Worm (Caenorhabditis elegans) whole organism, L1 larva: ENCODE measurements around the gene str-206.

Source experiments
- C04F5.9 ChIP-seq: sonication (generic microtip); optimal IDR thresholded peaks from 2 replicates; lab custom pipeline; 2016; ENCODE audit warnings: missing genetic modification characterization, missing compliant biosample characterization
- Y116A8C.19 ChIP-seq: sonication (generic microtip); optimal IDR thresholded peaks from 2 replicates; lab custom pipeline; 2016; ENCODE audit warnings: missing compliant biosample characterization, missing genetic modification characterization, borderline replicate concordance
- aly-2 ChIP-seq: fragments of 150-350 bp; optimal IDR thresholded peaks from 2 replicates; lab custom pipeline; 2014; ENCODE audit warnings: missing biosample characterization, missing genetic modification characterization
- blmp-1 ChIP-seq: fragments of 150-350 bp; optimal IDR thresholded peaks from 2 replicates; lab custom pipeline; 2014; ENCODE audit warnings: missing biosample characterization, missing genetic modification characterization
- ceh-63 ChIP-seq: fragments of 200-800 bp; sonication (Bioruptor generic); optimal IDR thresholded peaks from 2 replicates; lab custom pipeline; 2018; ENCODE audit warnings: mild to moderate bottlenecking, missing genetic modification characterization, missing compliant biosample characterization
- ceh-82 ChIP-seq, 3 experiments: fragments of 150-350 bp in 1 of 3; sonication (generic microtip) in 2 of 3; optimal IDR thresholded peaks; 2 replicates each; lab custom pipeline; 2014 to 2017; ENCODE audit warnings: missing biosample characterization in 3 of 3, missing genetic modification characterization in 3 of 3
- ceh-90 ChIP-seq: sonication (generic microtip); optimal IDR thresholded peaks from 2 replicates; lab custom pipeline; 2016; ENCODE audit warnings: missing genetic modification characterization, missing compliant biosample characterization
- ces-1 ChIP-seq: fragments of 150-350 bp; optimal IDR thresholded peaks from 2 replicates; lab custom pipeline; 2014; ENCODE audit warnings: missing biosample characterization, missing genetic modification reagents, missing genetic modification characterization
- dpl-1 ChIP-seq, 3 experiments: fragments of 150-350 bp in 2 of 3; sonication (generic microtip) in 1 of 3; optimal IDR thresholded peaks; 2 replicates each; lab custom pipeline; 2014 to 2017; ENCODE audit warnings: missing biosample characterization in 3 of 3, missing genetic modification characterization in 3 of 3, missing genetic modification reagents in 3 of 3
- efl-1 ChIP-seq, 4 experiments: fragments of 150-350 bp; optimal IDR thresholded peaks in 3 of 4; peaks in 1 of 4; 1 replicate in 1 of 4; 2 replicates in 3 of 4; lab custom pipeline; 2014; ENCODE audit warnings: missing biosample characterization in 2 of 4, missing genetic modification characterization in 2 of 4, missing genetic modification reagents in 2 of 4
- egl-13 ChIP-seq: sonication (generic microtip); optimal IDR thresholded peaks from 2 replicates; lab custom pipeline; 2016; ENCODE audit warnings: missing genotype, missing genetic modification reagents, missing genetic modification characterization, missing compliant biosample characterization
- egl-27 ChIP-seq, 2 experiments: fragments of 150-350 bp in 1 of 2; sonication (generic microtip); optimal IDR thresholded peaks; 3 replicates each; lab custom pipeline; 2017 to 2018; ENCODE audit warnings: missing biosample characterization in 2 of 2, missing genetic modification characterization in 2 of 2, missing genetic modification reagents in 2 of 2
- elt-3 ChIP-seq, 6 experiments: fragments of 150-350 bp in 1 of 6; sonication (generic microtip); optimal IDR thresholded peaks; 2 replicates each; lab custom pipeline; 2017 to 2018; ENCODE audit warnings: missing biosample characterization in 6 of 6, missing genetic modification characterization in 6 of 6, inconsistent platforms in 1 of 6
- fkh-10 ChIP-seq: sonication (generic microtip); optimal IDR thresholded peaks from 2 replicates; lab custom pipeline; 2017; ENCODE audit warnings: missing biosample characterization, missing genetic modification reagents, missing genetic modification characterization
- fkh-4 ChIP-seq: sonication (generic microtip); optimal IDR thresholded peaks from 2 replicates; lab custom pipeline; 2016; ENCODE audit warnings: missing compliant biosample characterization, missing genetic modification characterization, borderline replicate concordance
- fkh-8 ChIP-seq: sonication (generic microtip); optimal IDR thresholded peaks from 2 replicates; lab custom pipeline; 2016; ENCODE audit warnings: mild to moderate bottlenecking, missing genetic modification characterization, missing compliant biosample characterization
- fos-1 ChIP-seq: fragments of 150-350 bp; optimal IDR thresholded peaks from 2 replicates; lab custom pipeline; 2014; ENCODE audit warnings: missing biosample characterization, missing genetic modification characterization
- hlh-17 ChIP-seq: fragments of 200-800 bp; sonication (Bioruptor generic); optimal IDR thresholded peaks from 2 replicates; lab custom pipeline; 2018; ENCODE audit warnings: missing genetic modification characterization, mild to moderate bottlenecking, missing compliant biosample characterization, moderate library complexity, borderline replicate concordance
- hlh-4 ChIP-seq: sonication (generic microtip); optimal IDR thresholded peaks from 2 replicates; lab custom pipeline; 2016; ENCODE audit warnings: mild to moderate bottlenecking, missing genetic modification characterization, missing compliant biosample characterization
- hpl-2 ChIP-seq: fragments of 150-350 bp; optimal IDR thresholded peaks from 2 replicates; lab custom pipeline; 2014; ENCODE audit warnings: missing biosample characterization, missing genetic modification reagents, missing genetic modification characterization
- irx-1 ChIP-seq: sonication (generic microtip); optimal IDR thresholded peaks from 2 replicates; lab custom pipeline; 2016; ENCODE audit warnings: missing genetic modification characterization, missing compliant biosample characterization
- isw-1 ChIP-seq: fragments of 200-800 bp; sonication (Bioruptor generic); IDR thresholded peaks from 2 replicates; pipeline ENCODE4 v1.3.6; 2022; ENCODE audit warnings: missing genetic modification characterization, missing compliant biosample characterization
- jun-1 ChIP-seq: fragments of 150-350 bp; optimal IDR thresholded peaks from 2 replicates; lab custom pipeline; 2014; ENCODE audit warnings: missing biosample characterization, missing genetic modification reagents, missing genetic modification characterization
- lin-13 ChIP-seq: fragments of 150-350 bp; optimal IDR thresholded peaks from 2 replicates; lab custom pipeline; 2014; ENCODE audit warnings: missing biosample characterization, missing genetic modification reagents, missing genetic modification characterization
- lin-14 ChIP-seq: fragments of 200-800 bp; sonication (Bioruptor generic); optimal IDR thresholded peaks from 2 replicates; lab custom pipeline; 2018; ENCODE audit warnings: mild to moderate bottlenecking, missing genetic modification characterization, moderate library complexity, missing compliant biosample characterization
- lin-15B ChIP-seq: fragments of 150-350 bp; sonication (generic microtip); optimal IDR thresholded peaks from 3 replicates; lab custom pipeline; 2014; ENCODE audit warnings: missing biosample characterization, missing genetic modification characterization
- lin-39 ChIP-seq: fragments of 150-350 bp; optimal IDR thresholded peaks from 2 replicates; lab custom pipeline; 2014; ENCODE audit warnings: missing biosample characterization, missing genetic modification reagents, missing genetic modification characterization
- lsy-2 ChIP-seq, 2 experiments: fragments of 150-350 bp; optimal IDR thresholded peaks; 2 replicates each; lab custom pipeline; 2014; ENCODE audit warnings: missing biosample characterization in 2 of 2, missing genetic modification characterization in 2 of 2
- mab-9 ChIP-seq: fragments of 200-800 bp; sonication (Bioruptor generic); IDR thresholded peaks from 2 replicates; pipeline ENCODE4 v1.3.6; 2022; ENCODE audit warnings: missing genetic modification reagents, missing genetic modification characterization, missing compliant biosample characterization
- mef-2 ChIP-seq: fragments of 150-350 bp; optimal IDR thresholded peaks from 2 replicates; lab custom pipeline; 2014; ENCODE audit warnings: missing biosample characterization, missing genetic modification characterization
- nhr-11 ChIP-seq: fragments of 150-350 bp; optimal IDR thresholded peaks from 2 replicates; lab custom pipeline; 2014; ENCODE audit warnings: missing biosample characterization, missing genetic modification characterization
- nhr-20 ChIP-seq: sonication (generic microtip); optimal IDR thresholded peaks from 2 replicates; lab custom pipeline; 2016; ENCODE audit warnings: mild to moderate bottlenecking, missing genetic modification characterization, missing compliant biosample characterization
- nhr-237 ChIP-seq: fragments of 150-350 bp; optimal IDR thresholded peaks from 2 replicates; lab custom pipeline; 2014; ENCODE audit warnings: missing biosample characterization, missing genetic modification characterization
- nhr-28 ChIP-seq: fragments of 150-350 bp; optimal IDR thresholded peaks from 2 replicates; lab custom pipeline; 2014; ENCODE audit warnings: missing biosample characterization, missing genetic modification characterization
- nhr-76 ChIP-seq: sonication (generic microtip); optimal IDR thresholded peaks from 2 replicates; lab custom pipeline; 2017; ENCODE audit warnings: missing biosample characterization, missing genetic modification characterization
- nhr-85 ChIP-seq: sonication (generic microtip); peaks from one replicate; lab custom pipeline; 2016; ENCODE audit warnings: missing genetic modification characterization, inconsistent platforms, missing compliant biosample characterization
- nhr-90 ChIP-seq: sonication (generic microtip); optimal IDR thresholded peaks from 2 replicates; lab custom pipeline; 2016; ENCODE audit warnings: mild to moderate bottlenecking, missing genetic modification characterization, missing compliant biosample characterization; ENCODE audit not compliant: poor library complexity
- pax-3 ChIP-seq: fragments of 200-800 bp; sonication (Bioruptor generic); optimal IDR thresholded peaks from 2 replicates; lab custom pipeline; 2018; ENCODE audit warnings: mild to moderate bottlenecking, missing genetic modification characterization, moderate library complexity, missing compliant biosample characterization
- rnt-1 ChIP-seq: sonication (generic microtip); optimal IDR thresholded peaks from 2 replicates; lab custom pipeline; 2016; ENCODE audit warnings: mild to moderate bottlenecking, missing genetic modification characterization, moderate library complexity, missing compliant biosample characterization
- sox-4 ChIP-seq: sonication (generic microtip); optimal IDR thresholded peaks from 2 replicates; lab custom pipeline; 2016; ENCODE audit warnings: missing genetic modification characterization, missing compliant biosample characterization
- sptf-1 ChIP-seq: fragments of 150-350 bp; optimal IDR thresholded peaks from 2 replicates; lab custom pipeline; 2014; ENCODE audit warnings: missing biosample characterization, missing genetic modification characterization
- sup-37 ChIP-seq: fragments of 200-800 bp; sonication (Bioruptor generic); optimal IDR thresholded peaks from 2 replicates; lab custom pipeline; 2018; ENCODE audit warnings: mild to moderate bottlenecking, missing genetic modification characterization, missing compliant biosample characterization
- swsn-7 ChIP-seq: sonication (generic microtip); optimal IDR thresholded peaks from 2 replicates; lab custom pipeline; 2016; ENCODE audit warnings: missing genetic modification characterization, missing compliant biosample characterization
- tbx-2 ChIP-seq: sonication (generic microtip); optimal IDR thresholded peaks from 2 replicates; lab custom pipeline; 2016; ENCODE audit warnings: missing genetic modification characterization, missing compliant biosample characterization
- tlp-1 ChIP-seq: fragments of 150-350 bp; optimal IDR thresholded peaks from 2 replicates; lab custom pipeline; 2014; ENCODE audit warnings: missing biosample characterization, missing genetic modification characterization
- unc-98 ChIP-seq: fragments of 200-800 bp; sonication (Bioruptor generic); IDR thresholded peaks from 2 replicates; pipeline ENCODE4 v1.3.6; 2022; ENCODE audit warnings: missing genetic modification characterization, missing compliant biosample characterization
- zag-1 ChIP-seq: fragments of 150-350 bp; optimal IDR thresholded peaks from 2 replicates; lab custom pipeline; 2014; ENCODE audit warnings: missing biosample characterization, missing genetic modification characterization
- zip-4 ChIP-seq: fragments of 200-800 bp; sonication (Bioruptor generic); optimal IDR thresholded peaks from 2 replicates; lab custom pipeline; 2018; ENCODE audit warnings: mild to moderate bottlenecking, missing genetic modification characterization, moderate library complexity, missing compliant biosample characterization
- ztf-11 ChIP-seq, 2 experiments: sonication (generic microtip); optimal IDR thresholded peaks; 2 replicates each; lab custom pipeline; 2016 to 2017; ENCODE audit warnings: missing genetic modification characterization in 2 of 2, missing biosample characterization in 1 of 2, missing compliant biosample characterization in 1 of 2
- ztf-4 ChIP-seq: fragments of 150-350 bp; optimal IDR thresholded peaks from 2 replicates; lab custom pipeline; 2014; ENCODE audit warnings: missing biosample characterization, missing genetic modification characterization

str-206 gene

DNA sequence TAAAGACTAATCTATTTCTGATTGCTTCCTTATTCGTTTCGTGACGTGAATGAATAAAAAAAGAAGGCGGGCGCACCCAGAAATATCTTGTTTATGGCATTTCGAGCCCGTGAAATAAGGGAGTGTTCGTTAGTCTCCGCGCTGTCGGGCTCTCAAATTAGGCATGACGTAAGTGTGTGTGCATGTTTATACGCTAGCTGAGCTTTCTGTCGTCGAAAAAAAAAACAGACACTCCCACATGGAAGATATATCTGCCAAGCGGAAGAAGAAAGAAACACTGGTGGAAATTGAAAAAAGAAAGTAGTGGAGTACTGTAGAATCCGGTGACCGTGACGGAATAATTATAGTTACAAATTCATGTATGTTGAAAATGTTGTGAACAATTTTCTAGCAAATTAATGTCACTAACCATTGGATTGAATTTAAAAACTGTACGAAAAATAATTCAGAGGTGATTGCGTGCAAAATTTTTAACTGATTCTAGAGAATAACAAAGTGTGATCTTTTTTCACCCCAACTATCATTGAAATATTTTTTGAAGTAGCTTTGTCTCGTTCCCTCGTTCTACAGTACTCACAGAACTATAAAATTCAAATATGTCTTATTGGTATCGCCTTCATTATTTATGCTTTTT lies 7.2 kb downstream of the str-206 start:
- TF ChIP-seq Y116A8C.19: no peak
- TF ChIP-seq sox-4: no peak
- no peak for TF ChIP-seq tbx-2 (tag; lab: Kevin White, UChicago)
- TF ChIP-seq blmp-1 (tag; lab: Kevin White, UChicago): no peak
- TF ChIP-seq dpl-1 (GFP tag; optimal IDR thresholded peaks at IDR 0.05; lab: Kevin White, UChicago): no peak
- no peak for TF ChIP-seq ceh-90
- no peak for TF ChIP-seq nhr-85 (tag; lab: Kevin White, UChicago)
- TF ChIP-seq hpl-2 (GFP tag; lab: Kevin White, UChicago): no peak
- TF ChIP-seq unc-98 (GFP tag; lab: Robert Waterston, UW): no peak
- no peak for TF ChIP-seq ztf-11 (tag; optimal IDR thresholded peaks at IDR 0.05; lab: Kevin White, UChicago)
- TF ChIP-seq jun-1 (tag; lab: Kevin White, UChicago): no peak
- no peak for TF ChIP-seq mef-2 (tag; lab: Kevin White, UChicago)
- no peak for TF ChIP-seq nhr-20
- TF ChIP-seq ceh-63 (GFP tag; lab: Kevin White, UChicago): peak; percentile 72
- no peak for TF ChIP-seq ceh-82 (tag; optimal IDR thresholded peaks at IDR 0.05; lab: Kevin White, UChicago)
- TF ChIP-seq sptf-1: no peak
- TF ChIP-seq egl-13 (tag; lab: Kevin White, UChicago): no peak
- peak; percentile 37 for TF ChIP-seq rnt-1 (tag; lab: Kevin White, UChicago)
- no peak for TF ChIP-seq egl-27 (tag; optimal IDR thresholded peaks at IDR 0.05; lab: Kevin White, UChicago)
- TF ChIP-seq nhr-76 (tag; lab: Kevin White, UChicago): no peak
- no peak for TF ChIP-seq nhr-11 (tag; lab: Kevin White, UChicago)
- TF ChIP-seq lsy-2 (tag; optimal IDR thresholded peaks at IDR 0.05; lab: Kevin White, UChicago): peak; percentile 18 to 42
- no peak for TF ChIP-seq efl-1 (optimal IDR thresholded peaks at IDR 0.05; lab: Kevin White, UChicago)
- peak in 1 of 2 experiments; percentile 73 for TF ChIP-seq efl-1 (GFP tag; optimal IDR thresholded peaks at IDR 0.05 in 1 of 2; lab: Kevin White, UChicago)
- peak; percentile 17 for TF ChIP-seq lin-13 (GFP tag; lab: Kevin White, UChicago)
- TF ChIP-seq irx-1 (tag; lab: Kevin White, UChicago): no peak
- peak; percentile 45 for TF ChIP-seq aly-2 (tag; lab: Kevin White, UChicago)
- TF ChIP-seq tlp-1: no peak
- no peak for TF ChIP-seq pax-3 (tag; lab: Kevin White, UChicago)
- 0 out of 2 replicates have a peak, but pooled peaks have one; percentile 24 for TF ChIP-seq mab-9
- TF ChIP-seq fos-1 (tag; lab: Kevin White, UChicago): no peak
- TF ChIP-seq fkh-4: no peak
- TF ChIP-seq isw-1: no peak
- no peak for TF ChIP-seq sup-37 (GFP tag; lab: Kevin White, UChicago)
- TF ChIP-seq zip-4 (GFP tag; lab: Kevin White, UChicago): no peak
- peak; percentile 4 for TF ChIP-seq nhr-90
- TF ChIP-seq zag-1 (tag; lab: Kevin White, UChicago): no peak
- TF ChIP-seq ztf-4 (tag; lab: Kevin White, UChicago): no peak
- no peak for TF ChIP-seq nhr-237 (tag; lab: Kevin White, UChicago)
- TF ChIP-seq swsn-7 (tag; lab: Kevin White, UChicago): no peak
- peak in 1 of 6 experiments; percentile 3 for TF ChIP-seq elt-3 (tag; optimal IDR thresholded peaks at IDR 0.05; lab: Kevin White, UChicago)

DNA sequence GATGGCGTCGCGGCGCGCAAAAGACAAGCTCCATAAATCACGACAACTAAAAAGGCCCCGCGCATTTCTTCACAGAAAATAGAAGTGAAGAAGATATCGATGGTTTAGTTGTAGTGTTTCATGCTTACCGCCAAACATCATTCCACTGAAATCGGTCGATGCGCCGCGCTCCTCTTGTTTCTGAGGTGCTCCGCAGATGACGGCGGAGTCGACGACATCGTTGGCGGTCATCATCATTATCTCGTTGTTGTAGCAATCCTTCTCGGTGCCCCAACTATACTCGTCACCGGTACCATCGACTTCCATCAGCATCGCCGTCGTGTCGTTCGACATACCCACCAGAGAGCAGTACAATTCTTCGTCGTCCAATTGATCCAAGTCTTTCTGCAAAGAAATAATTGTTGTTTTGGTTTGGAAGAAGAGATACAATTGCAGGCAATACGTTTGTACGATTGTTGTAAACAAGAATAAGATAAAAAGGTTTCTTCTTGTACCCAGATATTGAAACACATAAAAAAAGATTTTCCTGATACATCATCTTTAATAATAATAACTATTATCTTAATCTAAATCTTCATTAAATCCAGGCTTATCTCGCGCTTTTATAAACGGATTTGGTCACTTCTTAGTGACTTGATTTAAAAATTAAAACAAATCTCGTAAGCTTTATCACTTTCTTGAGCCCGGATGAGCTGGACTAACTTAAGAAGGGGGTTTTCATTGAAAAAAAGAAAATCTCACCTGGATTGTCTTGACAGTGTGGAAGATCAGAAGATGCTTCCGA lies 8.0 kb downstream of the str-206 start:
- no peak for TF ChIP-seq hlh-17 (GFP tag; lab: Kevin White, UChicago)
- no peak for TF ChIP-seq ztf-11 (tag; optimal IDR thresholded peaks at IDR 0.05; lab: Kevin White, UChicago)
- TF ChIP-seq pax-3 (tag; lab: Kevin White, UChicago): no peak
- no peak for TF ChIP-seq nhr-28
- no peak for TF ChIP-seq lin-15B (tag; lab: Kevin White, UChicago)
- TF ChIP-seq lsy-2 (tag; optimal IDR thresholded peaks at IDR 0.05; lab: Kevin White, UChicago): peak; percentile 23
- no peak for TF ChIP-seq Y116A8C.19
- TF ChIP-seq C04F5.9 (tag; lab: Kevin White, UChicago): peak; percentile 2
- TF ChIP-seq fkh-8: no peak
- no peak for TF ChIP-seq fos-1 (tag; lab: Kevin White, UChicago)
- TF ChIP-seq zag-1 (tag; lab: Kevin White, UChicago): no peak
- TF ChIP-seq lin-14 (GFP tag; lab: Kevin White, UChicago): no peak
- no peak for TF ChIP-seq ztf-4 (tag; lab: Kevin White, UChicago)
- TF ChIP-seq ceh-63 (GFP tag; lab: Kevin White, UChicago): no peak
- no peak for TF ChIP-seq ces-1 (GFP tag; lab: Kevin White, UChicago)
- TF ChIP-seq lin-39: peak; percentile 21
- TF ChIP-seq hlh-4: no peak
- TF ChIP-seq fkh-10: no peak
